ENCODE assay signal across 2 worm cellular contexts in genomic region chrV:14426013-14426412, ce11.
A peak's percentile ranks its signal among the peaks of the same experiment; 100 is the strongest.
TF ChIP-seq lines count a peak whose summit lies in the region.

No protein-coding gene starts in this region.

TF ChIP-seq in whole organism, late embryonic, 69 proteins besides CTCF, POLR2A, EP300 and RAD21:
- TF ChIP-seq mec-3 (tag; optimal IDR thresholded peaks at IDR 0.05; lab: Kevin White, UChicago; ENCODE audit: borderline replicate concordance) (no peak), sox-2 (GFP tag; IDR thresholded peaks at IDR 0.05; lab: Robert Waterston, UW) (peak; percentile 26)

TF ChIP-seq in whole organism, mixed stage, embryonic, 35 proteins besides CTCF, POLR2A, EP300 and RAD21:
- TF ChIP-seq M03D4.4 (tag; optimal IDR thresholded peaks at IDR 0.05; lab: Kevin White, UChicago) (no peak), unc-62 (GFP tag; optimal IDR thresholded peaks at IDR 0.05; lab: Kevin White, UChicago) (peak; percentile 51), pha-4 (tag; optimal IDR thresholded peaks at IDR 0.05; lab: Kevin White, UChicago) (no peak), unc-39 (tag; optimal IDR thresholded peaks at IDR 0.05; lab: Kevin White, UChicago) (no peak), nhr-237 (tag; optimal IDR thresholded peaks at IDR 0.05; lab: Kevin White, UChicago) (no peak), tbx-8 (GFP tag; optimal IDR thresholded peaks at IDR 0.05; lab: Kevin White, UChicago) (no peak), elt-3 (tag; optimal IDR thresholded peaks at IDR 0.05; lab: Kevin White, UChicago) (no peak), flh-1 (GFP tag; optimal IDR thresholded peaks at IDR 0.05; lab: Kevin White, UChicago) (no peak), ceh-39 (tag; optimal IDR thresholded peaks at IDR 0.05; lab: Kevin White, UChicago) (no peak), bed-3 (GFP tag; optimal IDR thresholded peaks at IDR 0.05; lab: Kevin White, UChicago) (no peak), lin-32 (GFP tag; optimal IDR thresholded peaks at IDR 0.05; lab: Kevin White, UChicago) (no peak), nhr-2 (tag; optimal IDR thresholded peaks at IDR 0.05; lab: Kevin White, UChicago) (no peak), ceh-83 (GFP tag; optimal IDR thresholded peaks at IDR 0.05; lab: Kevin White, UChicago) (no peak), mls-2 (tag; optimal IDR thresholded peaks at IDR 0.05; lab: Kevin White, UChicago) (no peak), ham-2 (GFP tag; optimal IDR thresholded peaks at IDR 0.05; lab: Kevin White, UChicago) (peak; percentile 42)
